Worm (Caenorhabditis elegans): ENCODE results near the gene lgc-12.

The lgc-12 gene

ce11 chrIII:7561872-7562271 lies at the start of gene lgc-12:
Gene lgc-12 (plus strand): TSS chrIII:7562172.
- TF ChIP-seq madf-10 (tag; optimal IDR thresholded peaks at IDR 0.05) (no peak), tlf-1 (GFP tag; optimal IDR thresholded peaks at IDR 0.05) (no peak), B0019.2 (GFP tag; conservative IDR thresholded peaks at IDR 0.05) (no peak), F33H1.4 (GFP tag; IDR thresholded peaks at IDR 0.05) (no peak), egrh-3 (GFP tag; IDR thresholded peaks at IDR 0.05) (no peak), mel-28 (tag; optimal IDR thresholded peaks at IDR 0.05; ENCODE audit: borderline replicate concordance) (no peak)

- TF ChIP-seq lag-1 (GFP tag; IDR thresholded peaks at IDR 0.05) (no peak), Y53F4B.3 (GFP tag; IDR thresholded peaks at IDR 0.05) (no peak), F39B2.1 (GFP tag; IDR thresholded peaks at IDR 0.05) (no peak), B0261.1 (tag; optimal IDR thresholded peaks at IDR 0.05) (no peak), ekl-4 (GFP tag; IDR thresholded peaks at IDR 0.05) (no peak), lin-26 (GFP tag; IDR thresholded peaks at IDR 0.05) (no peak), F22D6.2 (tag; optimal IDR thresholded peaks at IDR 0.05) (no peak), egrh-3 (GFP tag; IDR thresholded peaks at IDR 0.05) (no peak), chd-7 (tag; optimal IDR thresholded peaks at IDR 0.05) (no peak), attf-6 (GFP tag; IDR thresholded peaks at IDR 0.05) (no peak), zfh-2 (GFP tag; conservative IDR thresholded peaks at IDR 0.05) (no peak), tlf-1 (GFP tag; optimal IDR thresholded peaks at IDR 0.05) (no peak), F55B11.4 (tag; optimal IDR thresholded peaks at IDR 0.05; ENCODE audit: borderline replicate concordance, insufficient read depth) (no peak), Y67H2A.10 (GFP tag; conservative IDR thresholded peaks at IDR 0.05) (no peak), T26A5.8 (tag; optimal IDR thresholded peaks at IDR 0.05) (no peak), ccch-3 (GFP tag; optimal IDR thresholded peaks at IDR 0.05) (no peak), dox-1 (GFP tag; IDR thresholded peaks at IDR 0.05) (no peak)
Measured at ce11 chrIII:7518424-7518823, 43.5 kb upstream of the lgc-12 start, which contains the start of gene clk-2. Gene clk-2 (minus strand): TSS chrIII:7518524.

- TF ChIP-seq B0261.1 (tag; optimal IDR thresholded peaks at IDR 0.05) (peak; percentile 36), ztf-26 (tag; optimal IDR thresholded peaks at IDR 0.05) (peak; percentile 67), lin-35 (GFP tag; optimal IDR thresholded peaks at IDR 0.05) (peak in 2 of 3 experiments; percentile 10 to 91), F55B11.4 (tag; optimal IDR thresholded peaks at IDR 0.05; ENCODE audit: borderline replicate concordance, insufficient read depth) (no peak), madf-10 (tag; optimal IDR thresholded peaks at IDR 0.05) (peak; percentile 91), repo-1 (tag; optimal IDR thresholded peaks at IDR 0.05) (peak; percentile 74), atf-7 (tag; optimal IDR thresholded peaks at IDR 0.05) (peak; percentile 74), F37B4.10 (GFP tag; IDR thresholded peaks at IDR 0.05) (0 out of 2 replicates have a peak, but pooled peaks have one; percentile 12), lag-1 (GFP tag; IDR thresholded peaks at IDR 0.05) (peak; percentile 82; the same call in 1 of the 2 replicates), nhr-120 (GFP tag; IDR thresholded peaks at IDR 0.05) (0 out of 2 replicates have a peak, but pooled peaks have one; percentile 59), attf-5 (GFP tag; optimal IDR thresholded peaks at IDR 0.05) (peak; percentile 73), ekl-4 (GFP tag; IDR thresholded peaks at IDR 0.05) (peak; percentile 93), D2030.7 (GFP tag; IDR thresholded peaks at IDR 0.05) (peak; percentile 75), sptf-2 (GFP tag; optimal IDR thresholded peaks at IDR 0.05) (no peak), mel-28 (tag; optimal IDR thresholded peaks at IDR 0.05; ENCODE audit: borderline replicate concordance) (peak; percentile 34), F57C9.4 (tag; optimal IDR thresholded peaks at IDR 0.05) (peak; percentile 97), athp-1 (tag; optimal IDR thresholded peaks at IDR 0.05) (peak; percentile 80), mes-4 (tag; optimal IDR thresholded peaks at IDR 0.05) (peak; percentile 20), tlf-1 (GFP tag; optimal IDR thresholded peaks at IDR 0.05) (peak; percentile 83), madf-8 (GFP tag; conservative IDR thresholded peaks at IDR 0.05) (peak; percentile 72), ets-4 (GFP tag; optimal IDR thresholded peaks at IDR 0.05) (no peak), ccch-3 (GFP tag; optimal IDR thresholded peaks at IDR 0.05) (peak; percentile 97), tbx-9 (tag; optimal IDR thresholded peaks at IDR 0.05; ENCODE audit: borderline replicate concordance) (no peak), snpc-1.3 (tag; optimal IDR thresholded peaks at IDR 0.05; ENCODE audit: insufficient read depth) (peak; percentile 50), ztf-18 (tag; optimal IDR thresholded peaks at IDR 0.05) (peak; percentile 71), lin-40 (tag; optimal IDR thresholded peaks at IDR 0.05) (peak; percentile 91), pbrm-1 (GFP tag; IDR thresholded peaks at IDR 0.05) (peak; percentile 86), tbp1 (GFP tag; optimal IDR thresholded peaks at IDR 0.05) (peak; percentile 60), dox-1 (GFP tag; IDR thresholded peaks at IDR 0.05) (peak; percentile 86), dpl-1 (GFP tag; optimal IDR thresholded peaks at IDR 0.05) (peak; percentile 62), xnd-1 (tag; optimal IDR thresholded peaks at IDR 0.05) (peak; percentile 23), F33H1.4 (GFP tag; IDR thresholded peaks at IDR 0.05) (peak; percentile 72), F57A8.1 (GFP tag; optimal IDR thresholded peaks at IDR 0.05) (no peak)
Measured at ce11 chrIII:7520672-7521071, 41.3 kb upstream of the lgc-12 start, which contains the start of the genes cux-7 and C07H6.2. Gene cux-7 (minus strand): TSS chrIII:7520845. Gene C07H6.2 (plus strand): TSS chrIII:7521009.
